Worm (Caenorhabditis elegans) whole organism, early embryonic: ENCODE data around the gene F13B6.2.

Source experiments
- B0310.2 ChIP-seq: sonication (generic microtip); optimal IDR thresholded peaks from 2 replicates; lab custom pipeline; 2016; ENCODE audit warnings: mild to moderate bottlenecking, missing genetic modification characterization, missing compliant biosample characterization
- F13C5.2 ChIP-seq: sonication (generic microtip); optimal IDR thresholded peaks from 2 replicates; lab custom pipeline; 2017; ENCODE audit warnings: mild to moderate bottlenecking, missing genetic modification characterization, inconsistent platforms, missing compliant biosample characterization
- aly-1 ChIP-seq: sonication (generic microtip); optimal IDR thresholded peaks from 2 replicates; lab custom pipeline; 2016; ENCODE audit warnings: missing genetic modification characterization, missing compliant biosample characterization
- ama-1 ChIP-seq: fragments of 150-350 bp; optimal IDR thresholded peaks from 2 replicates; lab custom pipeline; 2014
- ceh-13 ChIP-seq: fragments of 200-800 bp; sonication (Bioruptor generic); optimal IDR thresholded peaks from 2 replicates; lab custom pipeline; 2018; ENCODE audit warnings: mild to moderate bottlenecking, missing genetic modification characterization, missing compliant biosample characterization
- ceh-36 ChIP-seq: sonication (generic microtip); optimal IDR thresholded peaks from 2 replicates; lab custom pipeline; 2016; ENCODE audit warnings: missing genetic modification characterization, inconsistent platforms, missing compliant biosample characterization
- ets-7 ChIP-seq: sonication (generic microtip); optimal IDR thresholded peaks from 2 replicates; lab custom pipeline; 2016; ENCODE audit warnings: missing genotype, missing genetic modification characterization, missing compliant biosample characterization
- flt-1 ChIP-seq: fragments of 200-800 bp; sonication (Bioruptor generic); IDR thresholded peaks from 2 replicates; pipeline ENCODE4 v1.3.6; 2022; ENCODE audit warnings: missing genetic modification characterization, missing compliant biosample characterization
- hmbx-1 ChIP-seq: sonication (generic microtip); optimal IDR thresholded peaks from 2 replicates; lab custom pipeline; 2016; ENCODE audit warnings: mild to moderate bottlenecking, missing genetic modification characterization, missing compliant biosample characterization
- hmg-4 ChIP-seq: fragments of 200-800 bp; sonication (Bioruptor generic); optimal IDR thresholded peaks from 2 replicates; lab custom pipeline; 2018; ENCODE audit warnings: mild to moderate bottlenecking, missing genetic modification characterization, missing compliant biosample characterization
- hnd-1 ChIP-seq: sonication (generic microtip); optimal IDR thresholded peaks from 2 replicates; lab custom pipeline; 2016; ENCODE audit warnings: missing genetic modification characterization, missing compliant biosample characterization
- pes-1 ChIP-seq: fragments of 200-800 bp; sonication (Bioruptor generic); IDR thresholded peaks from 2 replicates; pipeline ENCODE4 v1.3.6; 2022; ENCODE audit warnings: missing genetic modification reagents, missing genetic modification characterization, missing compliant biosample characterization
- scrt-1 ChIP-seq: fragments of 200-800 bp; sonication (Bioruptor generic); IDR thresholded peaks from 2 replicates; pipeline ENCODE4 v1.3.6; 2022; ENCODE audit warnings: missing genetic modification characterization, missing compliant biosample characterization
- sea-1 ChIP-seq: fragments of 200-800 bp; sonication (Bioruptor generic); conservative IDR thresholded peaks from 2 replicates; pipeline ENCODE4 v1.3.6; 2022; ENCODE audit warnings: missing genetic modification characterization, missing compliant biosample characterization
- tbx-11 ChIP-seq: fragments of 200-800 bp; sonication (Bioruptor generic); IDR thresholded peaks from 2 replicates; pipeline ENCODE4 v1.3.6; 2022; ENCODE audit warnings: missing genetic modification characterization, missing compliant biosample characterization
- tbx-37 ChIP-seq: fragments of 200-800 bp; sonication (Bioruptor generic); conservative IDR thresholded peaks from 2 replicates; pipeline ENCODE4 v1.3.6; 2022; ENCODE audit warnings: missing genetic modification reagents, missing genetic modification characterization, missing compliant biosample characterization
- tra-4 ChIP-seq: sonication (generic microtip); optimal IDR thresholded peaks from 2 replicates; lab custom pipeline; 2017; ENCODE audit warnings: missing genetic modification characterization, missing compliant biosample characterization

F13B6.2 gene

DNA sequence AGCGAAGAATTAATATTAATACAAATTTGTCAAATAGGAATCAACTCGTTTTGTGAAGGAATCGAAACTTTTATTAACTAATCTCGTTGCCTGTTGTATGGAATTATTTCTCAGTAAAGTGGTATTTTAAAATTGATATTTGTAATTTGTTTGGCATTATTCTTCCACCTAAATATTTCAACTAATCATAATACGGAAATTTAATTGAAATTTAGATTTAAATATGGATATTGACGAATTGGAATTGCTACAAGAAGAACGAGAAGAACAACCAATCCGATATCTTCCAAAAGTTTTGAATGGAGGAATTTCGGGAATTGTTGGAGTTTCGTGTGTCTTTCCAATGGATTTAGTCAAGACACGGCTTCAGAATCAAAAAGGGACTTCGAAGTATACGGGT lies 14.7 kb upstream of the F13B6.2 start, which contains the start of gene slc-25A18.2:
slc-25A18.2 (plus strand) TSS at position 216 of the 400 bp plus-strand sequence.
- TF ChIP-seq ceh-36 (tag; lab: Kevin White, UChicago) (no peak), scrt-1 (no peak), pes-1 (GFP tag; lab: Robert Waterston, UW) (no peak), tra-4 (tag; lab: Kevin White, UChicago) (no peak)

DNA sequence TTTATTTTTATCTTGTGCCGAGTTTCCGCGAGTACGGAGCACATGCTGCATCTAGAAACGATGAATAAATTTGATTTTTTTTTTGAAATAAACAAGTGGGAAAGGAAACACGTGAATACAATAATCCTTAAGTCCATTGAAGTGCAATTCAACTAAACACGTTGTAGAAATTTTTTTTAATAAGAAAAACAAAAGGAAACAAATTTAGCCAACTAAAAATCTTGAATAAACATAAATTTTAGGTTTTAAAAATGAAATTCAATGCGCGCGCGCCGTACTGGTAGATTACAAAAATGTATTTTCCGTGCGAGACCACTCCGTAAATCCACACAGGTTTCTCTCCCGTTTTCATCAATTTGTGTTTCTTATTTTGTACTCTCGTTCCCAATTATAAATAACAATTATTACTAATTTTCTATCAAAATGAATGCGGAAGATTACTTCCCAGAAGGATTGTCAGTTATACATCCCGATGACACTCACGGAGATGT lies 13.1 kb upstream of the F13B6.2 start, which contains the start of the genes plk-3 and F55G1.6:
plk-3 (minus strand) TSS at position 51 of the 491 bp plus-strand sequence.
F55G1.6 (plus strand) TSS at position 359 of the 491 bp plus-strand sequence.
- TF ChIP-seq hmg-4 (GFP tag; lab: Kevin White, UChicago) (no peak), tbx-11 (no peak), B0310.2 (tag; lab: Kevin White, UChicago) (no peak), ets-7 (tag; lab: Kevin White, UChicago) (no peak), tbx-37 (GFP tag; lab: Robert Waterston, UW) (no peak), ceh-13 (GFP tag; lab: Kevin White, UChicago) (no peak), scrt-1 (no peak), pes-1 (GFP tag; lab: Robert Waterston, UW) (no peak), F13C5.2 (no peak), tra-4 (tag; lab: Kevin White, UChicago) (no peak), hmbx-1 (no peak), ceh-36 (tag; lab: Kevin White, UChicago) (no peak), hnd-1 (no peak), flt-1 (GFP tag; lab: Robert Waterston, UW) (no peak), aly-1 (tag; lab: Kevin White, UChicago) (no peak)

DNA sequence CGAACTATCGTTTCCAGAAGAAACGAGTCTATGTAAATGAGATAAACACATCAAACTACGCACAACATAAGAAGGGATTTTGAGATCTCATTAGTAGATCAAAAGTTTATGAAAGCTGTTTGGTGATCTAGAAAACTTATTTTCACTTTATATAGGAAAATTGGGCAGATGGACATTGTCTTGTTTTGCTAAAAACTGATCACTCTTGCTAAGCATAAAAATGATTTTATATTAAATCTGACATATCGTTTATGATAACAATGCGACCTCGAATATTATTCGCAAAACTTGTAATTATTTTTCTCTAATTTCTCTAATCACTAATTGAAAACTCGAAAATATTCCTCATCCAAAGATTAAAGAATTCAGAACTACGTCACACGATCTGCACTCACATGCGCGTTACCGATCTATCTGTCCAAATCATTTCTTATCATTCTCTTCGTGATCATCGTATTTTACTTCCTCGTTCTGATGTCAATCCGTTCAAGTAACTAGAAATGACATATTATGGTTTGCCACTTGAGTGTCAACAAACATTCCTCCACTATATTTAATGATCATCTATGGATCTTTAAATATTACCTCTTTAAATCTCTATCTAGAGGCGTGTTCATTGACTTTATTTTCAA lies 9.8 kb upstream of the F13B6.2 start, which contains the start of gene F55G1.7:
F55G1.7 (minus strand) TSS at position 51 of the 632 bp plus-strand sequence.
- TF ChIP-seq tbx-37 (GFP tag; lab: Robert Waterston, UW) (no peak), pes-1 (GFP tag; lab: Robert Waterston, UW) (no peak), scrt-1 (no peak), ama-1 (lab: Kevin White, UChicago) (no peak)

DNA sequence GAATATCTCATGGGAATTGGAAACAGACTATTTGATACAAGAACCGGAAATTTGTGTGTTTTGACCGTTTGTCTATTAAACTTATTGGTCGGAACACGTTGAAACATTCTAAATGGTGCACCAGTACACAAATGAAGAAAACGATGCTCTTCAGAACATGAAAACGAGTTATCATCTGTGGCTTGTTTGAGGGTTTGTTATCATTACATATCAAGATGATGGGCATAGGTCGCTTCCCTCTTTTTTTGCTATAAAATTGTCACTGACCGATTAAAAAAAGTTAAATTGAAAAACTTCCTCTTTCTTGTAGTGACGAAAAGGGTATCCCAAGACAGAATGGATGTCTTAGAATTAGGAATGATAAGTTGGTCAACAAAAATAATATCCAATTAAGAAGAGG lies 8.5 kb upstream of the F13B6.2 start:
- no peak for TF ChIP-seq hmg-4 (GFP tag; lab: Kevin White, UChicago)

DNA sequence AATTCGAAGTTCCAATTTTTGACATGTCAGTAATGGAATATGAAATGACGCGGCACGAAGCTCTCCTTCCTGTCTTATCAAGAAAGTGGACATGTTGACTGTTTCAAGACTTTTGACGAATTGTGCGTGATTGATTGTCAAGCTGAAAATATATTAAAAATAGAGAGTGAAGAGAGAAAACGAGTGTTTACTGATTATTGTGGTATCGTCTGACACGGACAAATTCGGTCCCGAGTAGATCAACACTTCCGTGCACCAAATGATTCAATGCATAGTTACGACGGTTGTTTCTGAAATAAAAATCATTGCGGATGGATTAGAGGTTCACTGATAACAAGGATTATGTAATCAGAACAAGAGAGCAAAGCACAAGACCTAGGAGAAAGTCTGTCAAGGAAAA lies 7.0 kb upstream of the F13B6.2 start:
- TF ChIP-seq sea-1 (GFP tag; lab: Robert Waterston, UW) = no peak
- no peak for TF ChIP-seq scrt-1

DNA sequence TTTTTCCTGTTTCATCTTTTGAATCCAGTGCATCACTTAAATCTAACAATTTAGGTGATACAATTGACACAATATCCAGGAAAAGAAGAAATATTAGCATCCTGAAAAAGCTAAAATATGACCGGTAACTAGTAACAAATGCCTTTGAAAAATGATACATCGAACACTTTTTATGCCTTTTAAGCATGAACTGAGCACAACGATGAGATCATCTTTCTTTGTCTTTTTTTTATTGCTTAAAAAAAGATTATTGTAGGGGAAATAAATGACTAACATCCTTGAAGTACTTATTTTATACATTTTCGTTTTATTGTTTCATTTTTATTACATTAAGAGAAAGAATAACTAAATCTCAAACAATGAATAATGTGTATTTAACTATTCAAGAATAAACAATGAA lies 5.7 kb upstream of the F13B6.2 start, which contains the start of gene F13B6.3:
F13B6.3 (minus strand) TSS at position 101 of the 400 bp plus-strand sequence.
- TF ChIP-seq B0310.2 (tag; lab: Kevin White, UChicago) (no peak), ama-1 (lab: Kevin White, UChicago) (no peak), flt-1 (GFP tag; lab: Robert Waterston, UW) (no peak), tbx-11 (no peak), ceh-36 (tag; lab: Kevin White, UChicago) (no peak), hmg-4 (GFP tag; lab: Kevin White, UChicago) (no peak), aly-1 (tag; lab: Kevin White, UChicago) (no peak), tbx-37 (GFP tag; lab: Robert Waterston, UW) (no peak), hmbx-1 (no peak), tra-4 (tag; lab: Kevin White, UChicago) (no peak), ceh-13 (GFP tag; lab: Kevin White, UChicago) (no peak), scrt-1 (no peak), ets-7 (tag; lab: Kevin White, UChicago) (no peak), hnd-1 (no peak), sea-1 (GFP tag; lab: Robert Waterston, UW) (no peak)

DNA sequence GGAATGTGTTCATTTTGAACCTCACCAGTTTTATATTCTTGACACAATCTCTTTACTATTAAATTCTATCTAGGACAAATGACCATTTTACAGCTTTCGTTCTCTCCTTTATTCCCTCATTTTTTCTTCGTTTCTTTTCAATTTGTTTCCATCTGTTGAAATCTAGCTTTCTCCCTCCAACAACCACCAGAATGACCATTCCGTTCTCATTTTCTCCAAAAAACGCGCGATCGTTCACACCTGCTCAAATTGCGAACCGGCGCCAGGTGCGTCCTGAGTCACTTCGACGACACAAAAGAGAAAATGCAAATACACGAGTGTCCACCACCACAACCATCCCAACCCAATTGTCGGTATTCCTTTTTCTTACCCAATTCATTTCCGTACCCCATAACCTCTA lies 3.9 kb downstream of the F13B6.2 start, which contains the start of gene F13B6.1:
F13B6.1 (plus strand) TSS at position 301 of the 400 bp plus-strand sequence.
- TF ChIP-seq ceh-13 (GFP tag; lab: Kevin White, UChicago) = no peak

DNA sequence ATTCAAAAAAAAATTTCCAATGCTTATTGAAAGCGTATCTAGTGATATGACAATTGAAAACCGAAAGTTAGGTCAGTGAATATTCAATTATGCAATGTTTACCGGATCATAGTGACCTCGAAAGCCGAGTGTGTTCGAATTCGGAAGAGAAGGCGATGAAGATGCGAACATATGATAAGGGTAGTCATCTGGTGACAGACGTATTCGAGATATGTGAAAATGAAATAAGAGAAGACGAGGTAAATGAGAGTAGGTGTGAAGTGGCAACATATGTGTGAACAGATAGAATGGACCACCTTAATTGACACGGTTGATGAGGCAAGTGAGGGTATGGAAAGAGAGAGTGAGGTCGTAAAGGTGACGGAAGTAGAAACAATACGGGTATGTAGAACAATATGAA lies 5.2 kb downstream of the F13B6.2 start:
- no peak for TF ChIP-seq pes-1 (GFP tag; lab: Robert Waterston, UW)

DNA sequence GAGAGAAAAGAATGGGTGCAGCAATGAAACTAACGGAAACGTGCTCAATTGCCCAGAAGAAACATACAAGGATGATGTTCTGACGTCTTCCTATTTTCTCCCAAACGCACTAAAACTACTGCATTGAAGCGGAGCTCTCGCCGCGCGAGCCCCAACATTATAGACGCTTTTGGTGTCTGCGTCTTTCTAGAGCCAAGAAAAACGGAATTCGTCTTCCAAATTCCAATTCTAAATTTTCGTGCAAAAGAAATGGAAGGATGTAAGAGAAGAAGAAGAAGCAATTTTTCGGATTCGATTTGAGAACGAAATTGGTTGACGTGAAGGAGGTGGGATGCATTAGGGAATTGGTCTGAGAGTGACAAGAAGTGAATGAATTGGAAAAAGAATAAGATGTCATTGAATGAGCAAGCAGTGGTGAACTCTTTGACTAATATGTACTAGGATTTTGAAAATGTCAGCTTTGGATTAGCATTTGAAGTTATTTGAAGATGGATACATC lies 6.4 kb downstream of the F13B6.2 start:
- TF ChIP-seq tra-4 (tag; lab: Kevin White, UChicago) (no peak), B0310.2 (tag; lab: Kevin White, UChicago) (no peak), tbx-11 (no peak), hmg-4 (GFP tag; lab: Kevin White, UChicago) (no peak), sea-1 (GFP tag; lab: Robert Waterston, UW) (no peak), aly-1 (tag; lab: Kevin White, UChicago) (no peak), scrt-1 (no peak), flt-1 (GFP tag; lab: Robert Waterston, UW) (no peak), F13C5.2 (no peak), hmbx-1 (no peak), tbx-37 (GFP tag; lab: Robert Waterston, UW) (no peak), hnd-1 (no peak), ceh-36 (tag; lab: Kevin White, UChicago) (no peak), ama-1 (lab: Kevin White, UChicago) (no peak), ets-7 (tag; lab: Kevin White, UChicago) (no peak), ceh-13 (GFP tag; lab: Kevin White, UChicago) (no peak), pes-1 (GFP tag; lab: Robert Waterston, UW) (no peak)
